Fruit fly (Drosophila melanogaster) whole organism, embryonic: Measurements from ENCODE around the gene Fas3.
A peak's percentile ranks its signal among the peaks of the same experiment; 100 is the strongest.

ENCODE experiments used
- Asciz ChIP-seq: fragments of 200-800 bp; sonication (Bioruptor generic); optimal IDR thresholded peaks from 2 replicates; lab custom pipeline; 2017; ENCODE audit warnings: missing biosample characterization, mild to moderate bottlenecking, missing genetic modification characterization, missing genetic modification reagents
- Bdp1 ChIP-seq: fragments of 200-800 bp; sonication (Bioruptor generic); optimal IDR thresholded peaks from 3 replicates; lab custom pipeline; 2016; ENCODE audit warnings: missing biosample characterization, missing genetic modification characterization
- C15 ChIP-seq: fragments of 200-800 bp; sonication (Bioruptor generic); IDR thresholded peaks from 3 replicates; pipeline ENCODE4 v1.3.6; 2022; ENCODE audit warnings: missing biosample characterization, missing genetic modification characterization
- CG10267 ChIP-seq: fragments of 200-800 bp; sonication (Bioruptor generic); optimal IDR thresholded peaks from 2 replicates; lab custom pipeline; 2018; ENCODE audit warnings: missing biosample characterization, mild to moderate bottlenecking, missing genetic modification characterization, moderate library complexity
- CG11085 ChIP-seq: fragments of 200-800 bp; sonication (Bioruptor generic); IDR thresholded peaks from 2 replicates; pipeline ENCODE4 v1.3.6; 2022; ENCODE audit warnings: missing biosample characterization, missing genetic modification characterization
- CG12391 ChIP-seq: fragments of 200-800 bp; sonication (Bioruptor generic); optimal IDR thresholded peaks from 3 replicates; lab custom pipeline; 2018; ENCODE audit warnings: missing biosample characterization, mild to moderate bottlenecking, missing genetic modification characterization, moderate library complexity
- CG12942 ChIP-seq: fragments of 200-800 bp; sonication (Bioruptor generic); optimal IDR thresholded peaks from 3 replicates; lab custom pipeline; 2016; ENCODE audit warnings: missing biosample characterization, missing genetic modification characterization
- CG13624 ChIP-seq: fragments of 200-800 bp; sonication (Bioruptor generic); optimal IDR thresholded peaks from 2 replicates; lab custom pipeline; 2016; ENCODE audit warnings: missing biosample characterization, missing genetic modification characterization
- CG17328 ChIP-seq: fragments of 200-800 bp; sonication (Bioruptor generic); IDR thresholded peaks from 2 replicates; pipeline ENCODE4 v1.3.6; 2022; ENCODE audit warnings: missing biosample characterization, missing genetic modification characterization
- CG17359 ChIP-seq: fragments of 200-800 bp; sonication (Bioruptor generic); optimal IDR thresholded peaks from 3 replicates; lab custom pipeline; 2018; ENCODE audit warnings: missing biosample characterization, mild to moderate bottlenecking, missing genetic modification characterization, moderate library complexity
- CG17568 ChIP-seq: fragments of 200-800 bp; sonication (Bioruptor generic); optimal IDR thresholded peaks from 2 replicates; lab custom pipeline; 2018; ENCODE audit warnings: missing biosample characterization, mild to moderate bottlenecking, missing genetic modification characterization, moderate library complexity
- CG17829 ChIP-seq: fragments of 200-800 bp; optimal IDR thresholded peaks from 2 replicates; lab custom pipeline; 2019; ENCODE audit warnings: missing biosample characterization, mild to moderate bottlenecking, missing genetic modification characterization, moderate library complexity
- CG1792 ChIP-seq: fragments of 200-800 bp; sonication (Bioruptor generic); optimal IDR thresholded peaks from 2 replicates; lab custom pipeline; 2016; ENCODE audit warnings: missing biosample characterization, missing genetic modification characterization
- CG2199 ChIP-seq: fragments of 200-800 bp; sonication (Bioruptor generic); IDR thresholded peaks from 3 replicates; pipeline ENCODE4 v1.3.6; 2022; ENCODE audit warnings: missing biosample characterization, missing genetic modification characterization
- CG3407 ChIP-seq: fragments of 200-800 bp; sonication (Bioruptor generic); optimal IDR thresholded peaks from 2 replicates; lab custom pipeline; 2018; ENCODE audit warnings: missing biosample characterization, mild to moderate bottlenecking, missing genetic modification characterization
- CG4730 ChIP-seq: fragments of 200-800 bp; sonication (Bioruptor generic); IDR thresholded peaks from 2 replicates; pipeline ENCODE4 v1.3.6; 2022; ENCODE audit warnings: missing biosample characterization, missing genetic modification characterization
- CG8388 ChIP-seq: fragments of 200-800 bp; sonication (Bioruptor generic); optimal IDR thresholded peaks from 2 replicates; lab custom pipeline; 2019; ENCODE audit warnings: missing biosample characterization, mild to moderate bottlenecking, missing genetic modification characterization, moderate library complexity
- CG8944 ChIP-seq: fragments of 200-800 bp; sonication (Bioruptor generic); optimal IDR thresholded peaks from 3 replicates; lab custom pipeline; 2016; ENCODE audit warnings: missing biosample characterization, missing genetic modification characterization
- CG9215 ChIP-seq: fragments of 200-800 bp; sonication (Bioruptor generic); IDR thresholded peaks from 2 replicates; pipeline ENCODE4 v1.3.6; 2022; ENCODE audit warnings: missing biosample characterization, missing genetic modification characterization
- Chrac-16 ChIP-seq: fragments of 200-800 bp; sonication (Bioruptor generic); optimal IDR thresholded peaks from 3 replicates; lab custom pipeline; 2016; ENCODE audit warnings: missing biosample characterization, missing genetic modification characterization
- D ChIP-seq, 2 experiments: fragments of 200-800 bp in 1 of 2; fragments of >200 bp in 1 of 2; sonication (Bioruptor generic) in 1 of 2; optimal IDR thresholded peaks; 2 replicates in 1 of 2; 3 replicates in 1 of 2; lab custom pipeline; 2017; ENCODE audit warnings: mild to moderate bottlenecking in 1 of 2, missing biosample characterization in 1 of 2, missing genetic modification characterization in 1 of 2, missing genetic modification reagents in 1 of 2
- Ets65A ChIP-seq: fragments of 200-800 bp; sonication (Bioruptor generic); peaks from one replicate; lab custom pipeline; 2016; ENCODE audit warnings: missing biosample characterization, missing genetic modification characterization
- Gsc ChIP-seq: fragments of 200-800 bp; sonication (Bioruptor generic); IDR thresholded peaks from 2 replicates; pipeline ENCODE4 v1.3.6; 2022; ENCODE audit warnings: missing biosample characterization, missing genetic modification characterization
- HLH54F ChIP-seq: fragments of 200-800 bp; sonication (Bioruptor generic); optimal IDR thresholded peaks from 3 replicates; lab custom pipeline; 2016; ENCODE audit warnings: missing biosample characterization, missing genetic modification characterization
- Hmr ChIP-seq: fragments of 200-800 bp; sonication (Bioruptor generic); optimal IDR thresholded peaks from 3 replicates; lab custom pipeline; 2017; ENCODE audit warnings: mild to moderate bottlenecking, missing biosample characterization, missing genetic modification reagents, missing genetic modification characterization
- Hsf ChIP-seq: fragments of 200-800 bp; sonication (Bioruptor generic); optimal IDR thresholded peaks from 3 replicates; lab custom pipeline; 2016; ENCODE audit warnings: missing biosample characterization, missing genetic modification characterization
- Jarid2 ChIP-seq: fragments of 200-800 bp; sonication (Bioruptor generic); optimal IDR thresholded peaks from 3 replicates; lab custom pipeline; 2017; ENCODE audit warnings: mild to moderate bottlenecking, missing biosample characterization, missing genetic modification reagents, missing genetic modification characterization
- Kr ChIP-seq: fragments of 200-800 bp; sonication (Bioruptor generic); optimal IDR thresholded peaks from 2 replicates; lab custom pipeline; 2017; ENCODE audit warnings: missing biosample characterization, mild to moderate bottlenecking, missing genetic modification characterization
- Lhr ChIP-seq: fragments of 200-800 bp; sonication (Bioruptor generic); optimal IDR thresholded peaks from 3 replicates; lab custom pipeline; 2017; ENCODE audit warnings: mild to moderate bottlenecking, missing biosample characterization, missing genetic modification reagents, missing genetic modification characterization
- Med ChIP-seq: fragments of 200-800 bp; sonication (Bioruptor generic); peaks from one replicate; lab custom pipeline; 2016; ENCODE audit warnings: missing biosample characterization, missing genetic modification characterization, mild to moderate bottlenecking, inconsistent platforms, moderate library complexity
- Rx ChIP-seq: fragments of 200-800 bp; sonication (Bioruptor generic); IDR thresholded peaks from 2 replicates; pipeline ENCODE4 v1.3.6; 2022; ENCODE audit warnings: missing biosample characterization, missing genetic modification characterization
- Six4 ChIP-seq: fragments of 200-800 bp; sonication (Bioruptor generic); optimal IDR thresholded peaks from 2 replicates; lab custom pipeline; 2016; ENCODE audit warnings: missing biosample characterization, missing genetic modification characterization
- Stat92E ChIP-seq, 3 experiments: fragments of >200 bp in 2 of 3; fragments of 200-800 bp in 1 of 3; sonication (Bioruptor generic) in 1 of 3; optimal IDR thresholded peaks; 2 replicates each; lab custom pipeline; 2017 to 2019; ENCODE audit warnings: missing biosample characterization in 3 of 3, missing genetic modification characterization in 3 of 3, mild to moderate bottlenecking in 1 of 3, moderate library complexity in 1 of 3
- Xrp1 ChIP-seq: fragments of 200-800 bp; sonication (Bioruptor generic); IDR thresholded peaks from 2 replicates; pipeline ENCODE4 v1.3.6; 2022; ENCODE audit warnings: missing biosample characterization, missing genetic modification characterization
- ab ChIP-seq: fragments of 200-800 bp; sonication (Bioruptor generic); optimal IDR thresholded peaks from 2 replicates; lab custom pipeline; 2016; ENCODE audit warnings: missing biosample characterization, missing genetic modification characterization
- ap ChIP-seq: fragments of 200-800 bp; sonication (Bioruptor generic); IDR thresholded peaks from 2 replicates; pipeline ENCODE4 v1.3.6; 2022; ENCODE audit warnings: missing biosample characterization, missing genetic modification characterization
- ase ChIP-seq: fragments of 200-800 bp; sonication (Bioruptor generic); IDR thresholded peaks from 3 replicates; pipeline ENCODE4 v1.3.6; 2022; ENCODE audit warnings: missing biosample characterization, missing genetic modification characterization
- br ChIP-seq: fragments of >200 bp; optimal IDR thresholded peaks from 2 replicates; lab custom pipeline; 2017
- cas ChIP-seq: fragments of 200-800 bp; sonication (Bioruptor generic); IDR thresholded peaks from 2 replicates; pipeline ENCODE4 v1.3.6; 2022; ENCODE audit warnings: missing biosample characterization, missing genetic modification characterization
- ci ChIP-seq: fragments of 200-800 bp; sonication (Bioruptor generic); IDR thresholded peaks from 3 replicates; pipeline ENCODE4 v1.3.6; 2022; ENCODE audit warnings: missing biosample characterization, missing genetic modification characterization
- eve ChIP-seq, 2 experiments: fragments of >200 bp; optimal IDR thresholded peaks; 2 replicates each; lab custom pipeline; 2017; ENCODE audit warnings: missing biosample characterization in 2 of 2, missing genetic modification characterization in 2 of 2
- fru ChIP-seq: fragments of >200 bp; optimal IDR thresholded peaks from 2 replicates; lab custom pipeline; 2017
- hb ChIP-seq: fragments of 200-800 bp; sonication (Bioruptor generic); IDR thresholded peaks from 3 replicates; pipeline ENCODE4 v1.3.6; 2022; ENCODE audit warnings: missing biosample characterization, missing genetic modification characterization; ENCODE audit not compliant: partially characterized antibody
- lola ChIP-seq, 3 experiments: fragments of >200 bp in 2 of 3; fragments of 200-800 bp in 1 of 3; sonication (Bioruptor generic) in 1 of 3; optimal IDR thresholded peaks; 2 replicates each; lab custom pipeline; 2017 to 2019; ENCODE audit warnings: missing biosample characterization in 3 of 3, missing genetic modification characterization in 3 of 3, mild to moderate bottlenecking in 1 of 3, moderate library complexity in 1 of 3
- luna ChIP-seq: fragments of 200-800 bp; sonication (Bioruptor generic); optimal IDR thresholded peaks from 2 replicates; lab custom pipeline; 2016; ENCODE audit warnings: missing biosample characterization, missing genetic modification characterization
- mirr ChIP-seq: fragments of 200-800 bp; sonication (Bioruptor generic); optimal IDR thresholded peaks from 3 replicates; lab custom pipeline; 2018; ENCODE audit warnings: missing biosample characterization, mild to moderate bottlenecking, missing genetic modification characterization
- pum ChIP-seq: fragments of 200-800 bp; sonication (Bioruptor generic); optimal IDR thresholded peaks from 2 replicates; lab custom pipeline; 2016; ENCODE audit warnings: missing biosample characterization, missing genetic modification characterization
- row ChIP-seq: fragments of 200-800 bp; sonication (Bioruptor generic); IDR thresholded peaks from 3 replicates; pipeline ENCODE4 v1.3.6; 2022; ENCODE audit warnings: missing biosample characterization, missing genetic modification characterization
- sens ChIP-seq: fragments of 200-800 bp; sonication (Bioruptor generic); peaks from one replicate; lab custom pipeline; 2016; ENCODE audit warnings: missing biosample characterization, missing genetic modification characterization
- sr ChIP-seq: fragments of 200-800 bp; sonication (Bioruptor generic); IDR thresholded peaks from 3 replicates; pipeline ENCODE4 v1.3.6; 2022; ENCODE audit warnings: missing biosample characterization, missing genetic modification characterization
- sug ChIP-seq: fragments of 200-800 bp; optimal IDR thresholded peaks from 2 replicates; lab custom pipeline; 2019; ENCODE audit warnings: missing biosample characterization, mild to moderate bottlenecking, missing genetic modification characterization, moderate library complexity
- tgo ChIP-seq: fragments of 200-800 bp; sonication (Bioruptor generic); IDR thresholded peaks from 3 replicates; pipeline ENCODE4 v1.3.6; 2022; ENCODE audit warnings: missing biosample characterization, missing genetic modification characterization

Gene Fas3

dm6 chr2L:18298541-18298940, 21.4 kb upstream of the Fas3 start (continued):
- TF ChIP-seq CG17328 (GFP tag; lab: Robert Waterston, UW) (0 out of 2 replicates have a peak, but pooled peaks have one; percentile 12), mirr (GFP tag; lab: Kevin White, UChicago) (no peak), sug (tag; lab: Kevin White, UChicago) (no peak), cas (no peak), CG13624 (GFP tag; lab: Kevin White, UChicago) (no peak), eve (GFP tag; optimal IDR thresholded peaks at IDR 0.05; lab: Kevin White, UChicago) (no peak), CG17829 (tag; lab: Kevin White, UChicago) (peak; percentile 15), CG12391 (tag; lab: Kevin White, UChicago) (peak; percentile 9), CG4730 (no peak), Hsf (GFP tag; lab: Kevin White, UChicago) (peak; percentile 2), CG8388 (GFP tag; lab: Kevin White, UChicago) (no peak), Kr (GFP tag; lab: Kevin White, UChicago) (no peak), CG11085 (GFP tag; lab: Robert Waterston, UW) (no peak), Bdp1 (GFP tag; lab: Kevin White, UChicago) (no peak), Lhr (no peak), Asciz (GFP tag; lab: Kevin White, UChicago) (no peak), Six4 (GFP tag; lab: Kevin White, UChicago) (no peak), CG9215 (GFP tag; lab: Robert Waterston, UW) (no peak), Stat92E (GFP tag; optimal IDR thresholded peaks at IDR 0.05; lab: Kevin White, UChicago) (no peak), CG8944 (GFP tag; lab: Kevin White, UChicago) (no peak), luna (no peak), ci (GFP tag; lab: Robert Waterston, UW) (no peak), ase (no peak), CG12942 (no peak), D (optimal IDR thresholded peaks at IDR 0.05; lab: Kevin White, UChicago) (no peak), D (GFP tag; optimal IDR thresholded peaks at IDR 0.05; lab: Kevin White, UChicago) (peak; percentile 17), CG2199 (GFP tag; lab: Robert Waterston, UW) (no peak), row (0 out of 3 replicates have a peak, but pooled peaks have one; percentile 27), Xrp1 (GFP tag; lab: Robert Waterston, UW) (peak; percentile 45; the same call in 1 of the 2 replicates), tgo (GFP tag; lab: Robert Waterston, UW) (no peak), Hmr (GFP tag; lab: Kevin White, UChicago) (no peak), HLH54F (GFP tag; lab: Kevin White, UChicago) (no peak), CG10267 (tag; lab: Kevin White, UChicago) (peak; percentile 36), fru (lab: Kevin White, UChicago) (no peak), Jarid2 (GFP tag; lab: Kevin White, UChicago) (no peak), CG17359 (tag; lab: Kevin White, UChicago) (no peak), CG3407 (GFP tag; lab: Kevin White, UChicago) (no peak), hb (0 out of 3 replicates have a peak, but pooled peaks have one; percentile 28), C15 (GFP tag; lab: Robert Waterston, UW) (no peak), CG17568 (GFP tag; lab: Kevin White, UChicago) (no peak), lola (GFP tag; optimal IDR thresholded peaks at IDR 0.05; lab: Kevin White, UChicago) (peak in 1 of 3 experiments; percentile 34), Chrac-16 (GFP tag; lab: Kevin White, UChicago) (peak; percentile 2), CG1792 (GFP tag; lab: Kevin White, UChicago) (no peak), sens (peak; percentile 38), sr (GFP tag; lab: Robert Waterston, UW) (no peak), br (lab: Kevin White, UChicago) (no peak), Med (GFP tag; lab: Kevin White, UChicago) (peak; percentile 54), Rx (GFP tag; lab: Robert Waterston, UW) (no peak), pum (GFP tag; lab: Kevin White, UChicago) (peak; percentile 8), ap (GFP tag; lab: Robert Waterston, UW) (no peak), Gsc (GFP tag; lab: Robert Waterston, UW) (no peak), Ets65A (GFP tag; lab: Kevin White, UChicago) (peak; percentile 94), ab (GFP tag; lab: Kevin White, UChicago) (no peak)
